Fruit fly (Drosophila melanogaster) whole organism, prepupa: ENCODE results near the gene ATPsyngamma.

Experiments
- Blimp-1 ChIP-seq: fragments of 200-800 bp; sonication (Bioruptor generic); optimal IDR thresholded peaks from 3 replicates; lab custom pipeline; 2017; ENCODE audit warnings: missing biosample characterization, missing genetic modification characterization, mild to moderate bottlenecking, moderate library complexity, missing genetic modification reagents
- CG10631 ChIP-seq: fragments of 200-800 bp; sonication (Bioruptor generic); optimal IDR thresholded peaks from 2 replicates; lab custom pipeline; 2016; ENCODE audit warnings: missing biosample characterization, missing genetic modification characterization
- CG10669 ChIP-seq: fragments of 200-800 bp; sonication (Bioruptor generic); optimal IDR thresholded peaks from 3 replicates; lab custom pipeline; 2018; ENCODE audit warnings: missing biosample characterization, mild to moderate bottlenecking, missing genetic modification characterization, moderate library complexity
- CG11762 ChIP-seq: fragments of 200-800 bp; sonication (Bioruptor generic); optimal IDR thresholded peaks from 3 replicates; lab custom pipeline; 2016; ENCODE audit warnings: missing biosample characterization, missing genetic modification characterization; ENCODE audit not compliant: insufficient read depth
- CG11902 ChIP-seq: fragments of 200-800 bp; sonication (Bioruptor generic); optimal IDR thresholded peaks from 3 replicates; lab custom pipeline; 2016; ENCODE audit warnings: missing biosample characterization, missing genetic modification characterization
- CG16779 ChIP-seq: fragments of 200-800 bp; sonication (Bioruptor generic); optimal IDR thresholded peaks from 3 replicates; lab custom pipeline; 2017; ENCODE audit warnings: missing biosample characterization, mild to moderate bottlenecking, missing genetic modification characterization
- CG3032 ChIP-seq: fragments of 200-800 bp; optimal IDR thresholded peaks from 2 replicates; lab custom pipeline; 2019; ENCODE audit warnings: missing biosample characterization, mild to moderate bottlenecking, missing genetic modification characterization, moderate library complexity
- CG32006 ChIP-seq: fragments of 200-800 bp; sonication (Bioruptor generic); optimal IDR thresholded peaks from 3 replicates; lab custom pipeline; 2017; ENCODE audit warnings: missing biosample characterization, mild to moderate bottlenecking, missing genetic modification characterization
- CG34406 ChIP-seq: fragments of 200-800 bp; sonication (Bioruptor generic); optimal IDR thresholded peaks from 3 replicates; lab custom pipeline; 2016; ENCODE audit warnings: missing biosample characterization, missing genetic modification characterization
- CG4318 ChIP-seq: fragments of 200-800 bp; sonication (Bioruptor generic); optimal IDR thresholded peaks from 3 replicates; lab custom pipeline; 2017; ENCODE audit warnings: missing biosample characterization, mild to moderate bottlenecking, missing genetic modification characterization
- CG6163 ChIP-seq: fragments of 200-800 bp; sonication (Bioruptor generic); IDR thresholded peaks from 3 replicates; pipeline ENCODE4 v1.3.6; 2022; ENCODE audit warnings: missing biosample characterization, missing genetic modification characterization
- CG6854 ChIP-seq: fragments of 200-800 bp; sonication (Bioruptor generic); optimal IDR thresholded peaks from 2 replicates; lab custom pipeline; 2017; ENCODE audit warnings: missing biosample characterization, mild to moderate bottlenecking, missing genetic modification characterization
- CG7368 ChIP-seq: fragments of 200-800 bp; sonication (Bioruptor generic); optimal IDR thresholded peaks from 3 replicates; lab custom pipeline; 2016; ENCODE audit warnings: missing biosample characterization, missing genetic modification characterization
- CG8119 ChIP-seq: fragments of 200-800 bp; sonication (Bioruptor generic); IDR thresholded peaks from 3 replicates; pipeline ENCODE4 v1.3.6; 2022; ENCODE audit warnings: missing biosample characterization, missing genetic modification characterization
- CG8319 ChIP-seq: fragments of 200-800 bp; sonication (Bioruptor generic); optimal IDR thresholded peaks from 3 replicates; lab custom pipeline; 2016; ENCODE audit warnings: missing biosample characterization, missing genetic modification characterization
- CG8632 ChIP-seq: fragments of 200-800 bp; sonication (Bioruptor generic); optimal IDR thresholded peaks from 3 replicates; lab custom pipeline; 2016; ENCODE audit warnings: missing biosample characterization, missing genetic modification characterization
- CG9139 ChIP-seq: fragments of 200-800 bp; sonication (Bioruptor generic); optimal IDR thresholded peaks from 3 replicates; lab custom pipeline; 2017; ENCODE audit warnings: missing biosample characterization, mild to moderate bottlenecking, missing genetic modification characterization
- Eip75B ChIP-seq: fragments of 200-800 bp; sonication (Bioruptor generic); optimal IDR thresholded peaks from 3 replicates; lab custom pipeline; 2016; ENCODE audit warnings: missing biosample characterization, missing genetic modification characterization
- Eip78C ChIP-seq: fragments of 200-800 bp; sonication (Bioruptor generic); peaks from one replicate; lab custom pipeline; 2016; ENCODE audit warnings: missing biosample characterization, missing genetic modification characterization
- Ets21C ChIP-seq: fragments of 200-800 bp; sonication (Bioruptor generic); optimal IDR thresholded peaks from 3 replicates; lab custom pipeline; 2016; ENCODE audit warnings: missing biosample characterization, missing genetic modification characterization
- Ets96B ChIP-seq: fragments of 200-800 bp; optimal IDR thresholded peaks from 2 replicates; lab custom pipeline; 2019; ENCODE audit warnings: missing biosample characterization, mild to moderate bottlenecking, missing genetic modification characterization, moderate library complexity
- Gug ChIP-seq: fragments of 200-800 bp; sonication (Bioruptor generic); IDR thresholded peaks from 2 replicates; pipeline ENCODE4 v1.3.6; 2022; ENCODE audit warnings: missing biosample characterization, missing genetic modification characterization
- Hr38 ChIP-seq: sonication (Bioruptor generic); optimal IDR thresholded peaks from 2 replicates; lab custom pipeline; 2016; ENCODE audit warnings: missing biosample characterization, missing genetic modification characterization
- Hr39 ChIP-seq: fragments of 200-800 bp; sonication (Bioruptor generic); optimal IDR thresholded peaks from 2 replicates; lab custom pipeline; 2016; ENCODE audit warnings: missing biosample characterization, missing genetic modification characterization
- Hr4 ChIP-seq: fragments of 200-800 bp; sonication (Bioruptor generic); optimal IDR thresholded peaks from 3 replicates; lab custom pipeline; 2016; ENCODE audit warnings: missing biosample characterization, missing genetic modification characterization
- Lpt ChIP-seq: fragments of 200-800 bp; sonication (Bioruptor generic); optimal IDR thresholded peaks from 3 replicates; lab custom pipeline; 2016; ENCODE audit warnings: missing biosample characterization, missing genetic modification characterization
- Met ChIP-seq: fragments of 200-800 bp; sonication (Bioruptor generic); optimal IDR thresholded peaks from 3 replicates; lab custom pipeline; 2016; ENCODE audit warnings: missing biosample characterization, missing genetic modification characterization
- OdsH ChIP-seq: fragments of 200-800 bp; sonication (Bioruptor generic); optimal IDR thresholded peaks from 3 replicates; lab custom pipeline; 2016; ENCODE audit warnings: missing biosample characterization, missing genetic modification characterization
- Smox ChIP-seq: fragments of 200-800 bp; sonication (Bioruptor generic); optimal IDR thresholded peaks from 3 replicates; lab custom pipeline; 2016; ENCODE audit warnings: missing biosample characterization, missing genetic modification characterization
- Sox102F ChIP-seq: fragments of 200-800 bp; sonication (Bioruptor generic); optimal IDR thresholded peaks from 2 replicates; lab custom pipeline; 2016; ENCODE audit warnings: missing biosample characterization, mild to moderate bottlenecking, missing genetic modification characterization
- Sox15 ChIP-seq: fragments of 200-800 bp; sonication (Bioruptor generic); optimal IDR thresholded peaks from 3 replicates; lab custom pipeline; 2016; ENCODE audit warnings: missing biosample characterization, missing genetic modification characterization
- achi ChIP-seq: fragments of 200-800 bp; sonication (Bioruptor generic); optimal IDR thresholded peaks from 3 replicates; lab custom pipeline; 2016; ENCODE audit warnings: missing biosample characterization, missing genetic modification characterization
- acj6 ChIP-seq: fragments of 200-800 bp; sonication (Bioruptor generic); optimal IDR thresholded peaks from 3 replicates; lab custom pipeline; 2016; ENCODE audit warnings: missing biosample characterization, missing genetic modification characterization
- cyc ChIP-seq: fragments of 200-800 bp; sonication (Bioruptor generic); optimal IDR thresholded peaks from 3 replicates; lab custom pipeline; 2016; ENCODE audit warnings: missing biosample characterization, missing genetic modification characterization
- dac ChIP-seq: fragments of 200-800 bp; sonication (Bioruptor generic); optimal IDR thresholded peaks from 2 replicates; lab custom pipeline; 2017; ENCODE audit warnings: missing biosample characterization, mild to moderate bottlenecking, missing genetic modification characterization
- dsx ChIP-seq: fragments of 200-800 bp; optimal IDR thresholded peaks from 3 replicates; lab custom pipeline; 2019; ENCODE audit warnings: missing biosample characterization, mild to moderate bottlenecking, missing genetic modification characterization, moderate library complexity; ENCODE audit not compliant: poor library complexity, severe bottlenecking
- eg ChIP-seq: fragments of 200-800 bp; sonication (Bioruptor generic); IDR thresholded peaks from 3 replicates; pipeline ENCODE4 v1.3.6; 2022; ENCODE audit warnings: missing biosample characterization, missing genetic modification characterization
- esn ChIP-seq: fragments of 200-800 bp; sonication (Bioruptor generic); optimal IDR thresholded peaks from 2 replicates; lab custom pipeline; 2016; ENCODE audit warnings: missing biosample characterization, mild to moderate bottlenecking, missing genetic modification characterization, moderate library complexity
- fd59A ChIP-seq: fragments of 200-800 bp; sonication (Bioruptor generic); optimal IDR thresholded peaks from 2 replicates; lab custom pipeline; 2017; ENCODE audit warnings: missing biosample characterization, mild to moderate bottlenecking, missing genetic modification characterization, missing genetic modification reagents
- fd85E ChIP-seq: fragments of 200-800 bp; sonication (Bioruptor generic); optimal IDR thresholded peaks from 3 replicates; lab custom pipeline; 2016; ENCODE audit warnings: missing biosample characterization, missing genetic modification characterization
- fkh ChIP-seq: fragments of 200-800 bp; sonication (Bioruptor generic); optimal IDR thresholded peaks from 3 replicates; lab custom pipeline; 2017; ENCODE audit warnings: missing biosample characterization, mild to moderate bottlenecking, missing genetic modification characterization, moderate library complexity
- lz ChIP-seq: fragments of 200-800 bp; sonication (Bioruptor generic); optimal IDR thresholded peaks from 3 replicates; lab custom pipeline; 2016; ENCODE audit warnings: missing biosample characterization, missing genetic modification characterization
- net ChIP-seq: fragments of 200-800 bp; sonication (Bioruptor generic); optimal IDR thresholded peaks from 3 replicates; lab custom pipeline; 2016; ENCODE audit warnings: missing biosample characterization, missing genetic modification characterization
- salr ChIP-seq, 2 experiments: fragments of 200-800 bp; sonication (Bioruptor generic); optimal IDR thresholded peaks; 3 replicates each; lab custom pipeline; 2016 to 2018; ENCODE audit warnings: missing biosample characterization in 2 of 2, missing genetic modification characterization in 2 of 2, mild to moderate bottlenecking in 1 of 2
- spab ChIP-seq: fragments of 200-800 bp; sonication (Bioruptor generic); optimal IDR thresholded peaks from 2 replicates; lab custom pipeline; 2017; ENCODE audit warnings: missing biosample characterization, mild to moderate bottlenecking, missing genetic modification characterization, missing genetic modification reagents
- ss ChIP-seq, 2 experiments: fragments of 200-800 bp; sonication (Bioruptor generic); optimal IDR thresholded peaks; 2 replicates in 1 of 2; 3 replicates in 1 of 2; lab custom pipeline; 2017 to 2018; ENCODE audit warnings: mild to moderate bottlenecking in 2 of 2, missing biosample characterization in 2 of 2, missing genetic modification characterization in 2 of 2, moderate library complexity in 1 of 2
- svp ChIP-seq: fragments of 200-800 bp; sonication (Bioruptor generic); peaks from one replicate; lab custom pipeline; 2016; ENCODE audit warnings: missing biosample characterization, missing genetic modification characterization
- topi ChIP-seq: fragments of 200-800 bp; sonication (Bioruptor generic); optimal IDR thresholded peaks from 3 replicates; lab custom pipeline; 2016; ENCODE audit warnings: missing biosample characterization, missing genetic modification characterization
- vri ChIP-seq: fragments of 200-800 bp; sonication (Bioruptor generic); optimal IDR thresholded peaks from 3 replicates; lab custom pipeline; 2016; ENCODE audit warnings: missing biosample characterization, mild to moderate bottlenecking, missing genetic modification characterization

ATPsyngamma gene

dm6 chr3R:29763804-29764203 is 14.8 kb upstream of the ATPsyngamma start (continued):
- 0 out of 3 replicates have a peak, but pooled peaks have one; percentile 35 for TF ChIP-seq eg (GFP tag; lab: Robert Waterston, UW)
- TF ChIP-seq Blimp-1, result peak; percentile 12
- TF ChIP-seq esn (GFP tag; lab: Kevin White, UChicago), result peak; percentile 40
- no peak for TF ChIP-seq CG8632
- peak; percentile 33 for TF ChIP-seq Sox102F (GFP tag; lab: Kevin White, UChicago)
- TF ChIP-seq acj6 (GFP tag; lab: Kevin White, UChicago), result peak; percentile 32
- TF ChIP-seq fd85E (GFP tag; lab: Kevin White, UChicago), result no peak

dm6 chr3R:29763154-29763553 is 14.2 kb upstream of the ATPsyngamma start:
- TF ChIP-seq topi (GFP tag; lab: Kevin White, UChicago), result peak; percentile 99
- TF ChIP-seq CG11762 (GFP tag; lab: Kevin White, UChicago), result peak; percentile 90
- TF ChIP-seq CG34406 (GFP tag; lab: Kevin White, UChicago), result peak; percentile 94
- peak; percentile 83 for TF ChIP-seq fd85E (GFP tag; lab: Kevin White, UChicago)
- no peak for TF ChIP-seq fkh (GFP tag; lab: Kevin White, UChicago)
- TF ChIP-seq CG4318, result peak; percentile 22
- TF ChIP-seq Hr38 (GFP tag; lab: Kevin White, UChicago), result no peak
- peak; percentile 76 for TF ChIP-seq CG3032 (tag; lab: Kevin White, UChicago)
- TF ChIP-seq acj6 (GFP tag; lab: Kevin White, UChicago), result peak; percentile 96
- TF ChIP-seq Gug, result peak; percentile 31; the same call in 1 of the 2 replicates
- peak; percentile 97 for TF ChIP-seq Met (GFP tag; lab: Kevin White, UChicago)
- peak; percentile 53 for TF ChIP-seq CG9139 (GFP tag; lab: Kevin White, UChicago)
- peak; percentile 90 for TF ChIP-seq achi (GFP tag; lab: Kevin White, UChicago)
- TF ChIP-seq Smox, result peak; percentile 98
- TF ChIP-seq svp (GFP tag; lab: Kevin White, UChicago), result peak; percentile 98
- TF ChIP-seq Eip78C, result peak; percentile 98
- peak; percentile 83 for TF ChIP-seq CG10669 (GFP tag; lab: Kevin White, UChicago)
- TF ChIP-seq CG32006 (GFP tag; lab: Kevin White, UChicago), result peak; percentile 70
- TF ChIP-seq Ets21C, result peak; percentile 98
- peak; percentile 70 for TF ChIP-seq Ets96B (tag; lab: Kevin White, UChicago)
- TF ChIP-seq CG6163 (GFP tag; lab: Robert Waterston, UW), result peak; percentile 90
- TF ChIP-seq CG10631 (GFP tag; lab: Kevin White, UChicago), result peak; percentile 89
- peak; percentile 67 for TF ChIP-seq Lpt (GFP tag; lab: Kevin White, UChicago)
- TF ChIP-seq lz (GFP tag; lab: Kevin White, UChicago), result peak; percentile 98
- TF ChIP-seq fd59A (GFP tag; lab: Kevin White, UChicago), result peak; percentile 60
- TF ChIP-seq CG8319 (GFP tag; lab: Kevin White, UChicago), result peak; percentile 95
- TF ChIP-seq CG7368, result peak; percentile 93
- TF ChIP-seq CG8632, result peak; percentile 93
- peak; percentile 72; the same call in 2 of the 3 replicates for TF ChIP-seq CG8119
- TF ChIP-seq Sox102F (GFP tag; lab: Kevin White, UChicago), result peak; percentile 99
- TF ChIP-seq cyc (GFP tag; lab: Kevin White, UChicago), result peak; percentile 99
- TF ChIP-seq esn (GFP tag; lab: Kevin White, UChicago), result peak; percentile 99
- TF ChIP-seq Hr4 (GFP tag; lab: Kevin White, UChicago), result peak; percentile 79
- peak; percentile 96 for TF ChIP-seq vri
- peak; percentile 38 for TF ChIP-seq CG16779 (tag; lab: Kevin White, UChicago)
- TF ChIP-seq spab (GFP tag; lab: Kevin White, UChicago), result peak; percentile 73
- peak; percentile 99 for TF ChIP-seq Hr39 (GFP tag; lab: Kevin White, UChicago)
- TF ChIP-seq ss (GFP tag; optimal IDR thresholded peaks at IDR 0.05; lab: Kevin White, UChicago), result peak; percentile 39 to 73
- TF ChIP-seq Sox15 (GFP tag; lab: Kevin White, UChicago), result peak; percentile 96
- no peak for TF ChIP-seq dac
- peak; percentile 94 for TF ChIP-seq OdsH (GFP tag; lab: Kevin White, UChicago)
- peak; percentile 93 for TF ChIP-seq Eip75B (GFP tag; lab: Kevin White, UChicago)
- peak; percentile 96 for TF ChIP-seq CG6854 (GFP tag; lab: Kevin White, UChicago)
- peak; percentile 61 to 65 for TF ChIP-seq salr (GFP tag; optimal IDR thresholded peaks at IDR 0.05; lab: Kevin White, UChicago)
- peak; percentile 97 for TF ChIP-seq CG11902 (GFP tag; lab: Kevin White, UChicago)
- peak; percentile 68 for TF ChIP-seq dsx (GFP tag; lab: Kevin White, UChicago)
- peak; percentile 86 for TF ChIP-seq net (GFP tag; lab: Kevin White, UChicago)
